Worm (Caenorhabditis elegans): ENCODE results near the gene D1025.10.

D1025.10 gene

DNA sequence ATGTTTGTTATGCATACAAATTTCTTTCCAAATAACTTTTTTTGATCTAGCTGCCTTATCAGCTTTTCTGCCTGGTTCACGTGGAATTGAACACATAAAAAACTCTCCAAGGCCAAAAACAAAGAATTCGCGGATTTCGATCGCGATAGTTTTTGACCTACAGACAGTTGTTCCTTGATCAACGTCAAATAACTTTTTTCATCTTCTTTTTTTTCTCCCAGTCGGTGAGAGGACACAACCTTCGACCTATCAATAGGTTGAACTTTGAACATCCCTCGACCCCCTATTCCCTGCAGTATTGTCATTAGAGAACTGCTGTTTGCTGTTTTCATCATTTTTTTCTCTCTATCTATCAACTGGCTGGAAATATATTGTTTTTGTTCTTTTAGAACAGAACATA, 47.2 kb downstream of the D1025.10 start:
- peak; percentile 4 for TF ChIP-seq nhr-71 (tag; optimal IDR thresholded peaks at IDR 0.05)
- TF ChIP-seq blmp-1 (tag; optimal IDR thresholded peaks at IDR 0.05), result peak; percentile 67
- no peak for TF ChIP-seq ces-1 (GFP tag; optimal IDR thresholded peaks at IDR 0.05)
- no peak for TF ChIP-seq nhr-28 (tag; optimal IDR thresholded peaks at IDR 0.05)
- peak; percentile 68 for TF ChIP-seq nhr-85 (tag)
- TF ChIP-seq tbx-2 (tag; optimal IDR thresholded peaks at IDR 0.05), result no peak

- TF ChIP-seq ceh-8 (GFP tag; optimal IDR thresholded peaks at IDR 0.05) (no peak), C34B4.2 (tag; optimal IDR thresholded peaks at IDR 0.05) (no peak), egl-27 (tag; optimal IDR thresholded peaks at IDR 0.05) (no peak), lin-13 (GFP tag; optimal IDR thresholded peaks at IDR 0.05) (no peak), nhr-71 (tag; optimal IDR thresholded peaks at IDR 0.05) (peak; percentile 38), hlh-17 (GFP tag; optimal IDR thresholded peaks at IDR 0.05; ENCODE audit: borderline replicate concordance) (no peak), F16B12.6 (tag; optimal IDR thresholded peaks at IDR 0.05) (no peak), aha-1 (tag; optimal IDR thresholded peaks at IDR 0.05) (no peak), fkh-8 (tag; optimal IDR thresholded peaks at IDR 0.05) (peak; percentile 26), alr-1 (tag; optimal IDR thresholded peaks at IDR 0.05; ENCODE audit: borderline replicate concordance) (no peak), blmp-1 (tag; optimal IDR thresholded peaks at IDR 0.05) (no peak), nhr-85 (tag) (no peak), pag-3 (tag; optimal IDR thresholded peaks at IDR 0.05; ENCODE audit: borderline replicate concordance, insufficient read depth) (no peak), zip-4 (GFP tag; optimal IDR thresholded peaks at IDR 0.05) (no peak), irx-1 (tag; optimal IDR thresholded peaks at IDR 0.05) (no peak), tlp-1 (tag; optimal IDR thresholded peaks at IDR 0.05) (no peak), unc-130 (tag; optimal IDR thresholded peaks at IDR 0.05) (no peak), lir-3 (tag; optimal IDR thresholded peaks at IDR 0.05; ENCODE audit: poor library complexity) (no peak), C16A3.4 (tag; optimal IDR thresholded peaks at IDR 0.05) (no peak), efl-1 (optimal IDR thresholded peaks at IDR 0.05) (no peak), efl-1 (GFP tag; optimal IDR thresholded peaks at IDR 0.05 in 1 of 2) (peak in 1 of 2 experiments; percentile 74), nhr-28 (tag; optimal IDR thresholded peaks at IDR 0.05) (no peak), dpl-1 (GFP tag; optimal IDR thresholded peaks at IDR 0.05) (no peak), nhr-19 (GFP tag; conservative IDR thresholded peaks at IDR 0.05) (0 out of 2 replicates have a peak, but pooled peaks have one; percentile 15), mab-9 (GFP tag; IDR thresholded peaks at IDR 0.05) (no peak), xbp-1 (tag; optimal IDR thresholded peaks at IDR 0.05) (no peak), lsy-2 (tag; optimal IDR thresholded peaks at IDR 0.05) (no peak)
These were observed 48.6 kb downstream of the D1025.10 start for ce11 chrX:14565245-14565644.

DNA sequence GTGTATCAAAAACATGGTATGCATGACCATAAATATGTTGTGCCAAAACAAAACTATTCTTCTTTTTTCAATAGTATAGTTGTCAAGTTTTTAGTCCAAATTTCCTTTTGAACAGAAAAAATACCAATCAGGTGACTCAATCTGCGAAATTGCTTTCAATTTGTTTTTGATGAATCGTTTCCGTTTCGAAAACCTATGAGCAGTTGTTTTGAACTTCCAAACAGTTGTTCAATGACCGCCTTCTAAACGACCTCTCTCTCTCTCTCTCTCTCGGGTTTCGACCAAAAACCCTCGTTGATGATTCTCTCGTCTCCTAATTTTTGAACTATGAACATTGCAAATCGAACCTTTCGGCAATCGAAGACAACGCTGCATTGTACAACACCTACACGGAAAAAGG, 49.4 kb downstream of the D1025.10 start:
- peak; percentile 62 for TF ChIP-seq nhr-19 (GFP tag; conservative IDR thresholded peaks at IDR 0.05)
- TF ChIP-seq nhr-20 (tag; optimal IDR thresholded peaks at IDR 0.05), result peak; percentile 38
- TF ChIP-seq nhr-85 (tag), result peak; percentile 68
- peak; percentile 71 for TF ChIP-seq lin-14 (GFP tag; optimal IDR thresholded peaks at IDR 0.05)
- TF ChIP-seq lin-39 (tag; optimal IDR thresholded peaks at IDR 0.05), result peak; percentile 66
- TF ChIP-seq hpl-2 (GFP tag; optimal IDR thresholded peaks at IDR 0.05), result no peak
- peak; percentile 76 for TF ChIP-seq rnt-1 (tag; optimal IDR thresholded peaks at IDR 0.05)
- no peak for TF ChIP-seq fkh-4 (tag; optimal IDR thresholded peaks at IDR 0.05; ENCODE audit: borderline replicate concordance)
- TF ChIP-seq snu-23 (GFP tag; optimal IDR thresholded peaks at IDR 0.05), result peak; percentile 41
- TF ChIP-seq nhr-71 (tag; optimal IDR thresholded peaks at IDR 0.05), result peak; percentile 77
- no peak for TF ChIP-seq zip-4 (GFP tag; optimal IDR thresholded peaks at IDR 0.05)

DNA sequence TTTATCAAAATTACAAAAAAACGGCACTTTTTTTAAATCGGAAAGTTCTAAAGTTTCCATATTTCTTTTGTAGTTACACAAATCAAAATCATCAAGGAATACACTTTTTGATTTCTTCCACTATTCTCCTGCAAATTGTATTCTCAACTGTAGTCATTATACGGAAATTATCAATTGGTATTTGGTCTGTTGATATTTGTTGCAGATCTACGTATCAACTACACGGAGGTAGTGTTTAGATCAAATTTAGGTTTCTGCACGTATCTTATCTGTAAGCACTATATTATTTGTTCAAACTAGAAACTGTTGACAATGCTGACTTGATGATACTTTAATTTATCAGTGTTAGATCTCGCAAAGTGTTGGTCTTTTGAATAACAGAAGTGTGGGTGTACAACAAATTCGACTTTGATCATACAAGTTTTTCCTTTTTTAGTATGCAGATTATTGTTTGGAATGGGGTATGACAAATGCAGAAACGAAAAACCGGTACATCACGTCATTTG, 51.7 kb downstream of the D1025.10 start:
- TF ChIP-seq efl-1 (optimal IDR thresholded peaks at IDR 0.05) (no peak), efl-1 (GFP tag; optimal IDR thresholded peaks at IDR 0.05 in 1 of 2) (no peak), elt-2 (tag; optimal IDR thresholded peaks at IDR 0.05) (peak; percentile 4), nhr-85 (tag) (peak; percentile 56)
